Fruit fly (Drosophila melanogaster) whole organism, embryonic: Measurements from ENCODE around the gene CG34450.
A peak's percentile ranks its signal among the peaks of the same experiment; 100 is the strongest.

Experiments used
- Aef1 ChIP-seq: fragments of 200-800 bp; sonication (Bioruptor generic); IDR thresholded peaks from 3 replicates; pipeline ENCODE4 v1.3.6; 2022; ENCODE audit warnings: missing biosample characterization, missing genetic modification characterization
- Atf3 ChIP-seq: fragments of 200-800 bp; sonication (Bioruptor generic); optimal IDR thresholded peaks from 3 replicates; lab custom pipeline; 2016; ENCODE audit warnings: missing biosample characterization, missing genetic modification characterization
- CG10274 ChIP-seq: fragments of 200-800 bp; sonication (Bioruptor generic); optimal IDR thresholded peaks from 3 replicates; lab custom pipeline; 2017; ENCODE audit warnings: missing biosample characterization, mild to moderate bottlenecking, missing genetic modification characterization
- CG10462 ChIP-seq: fragments of 200-800 bp; sonication (Bioruptor generic); optimal IDR thresholded peaks from 2 replicates; lab custom pipeline; 2016; ENCODE audit warnings: missing biosample characterization, missing genetic modification characterization
- CG14014 ChIP-seq: fragments of 200-800 bp; sonication (Bioruptor generic); IDR thresholded peaks from 2 replicates; pipeline ENCODE4 v1.3.6; 2022; ENCODE audit warnings: missing biosample characterization, missing genetic modification characterization
- CG15073 ChIP-seq: fragments of 200-800 bp; sonication (Bioruptor generic); optimal IDR thresholded peaks from 2 replicates; lab custom pipeline; 2016; ENCODE audit warnings: missing biosample characterization, missing genetic modification characterization
- CG15269 ChIP-seq: fragments of 200-800 bp; sonication (Bioruptor generic); optimal IDR thresholded peaks from 2 replicates; lab custom pipeline; 2018; ENCODE audit warnings: missing biosample characterization, mild to moderate bottlenecking, missing genetic modification characterization, moderate library complexity
- CG1602 ChIP-seq: fragments of 200-800 bp; sonication (Bioruptor generic); optimal IDR thresholded peaks from 3 replicates; lab custom pipeline; 2016; ENCODE audit warnings: missing biosample characterization, missing genetic modification characterization
- CG1603 ChIP-seq: fragments of 200-800 bp; sonication (Bioruptor generic); optimal IDR thresholded peaks from 2 replicates; lab custom pipeline; 2019; ENCODE audit warnings: missing biosample characterization, mild to moderate bottlenecking, missing genetic modification characterization, moderate library complexity
- CG17361 ChIP-seq: fragments of 200-800 bp; sonication (Bioruptor generic); IDR thresholded peaks from 3 replicates; pipeline ENCODE4 v1.3.6; 2022; ENCODE audit warnings: missing biosample characterization, missing genetic modification characterization
- CG17385 ChIP-seq: fragments of 200-800 bp; sonication (Bioruptor generic); optimal IDR thresholded peaks from 3 replicates; lab custom pipeline; 2018; ENCODE audit warnings: missing biosample characterization, mild to moderate bottlenecking, missing genetic modification characterization
- CG2129 ChIP-seq: fragments of 200-800 bp; sonication (Bioruptor generic); IDR thresholded peaks from 2 replicates; pipeline ENCODE4 v1.3.6; 2022; ENCODE audit warnings: missing biosample characterization, missing genetic modification characterization; ENCODE audit not compliant: partially characterized antibody
- CG30020 ChIP-seq: fragments of 200-800 bp; optimal IDR thresholded peaks from 2 replicates; lab custom pipeline; 2019; ENCODE audit warnings: missing biosample characterization, mild to moderate bottlenecking, missing genetic modification characterization, moderate library complexity
- CG30431 ChIP-seq: fragments of 200-800 bp; sonication (Bioruptor generic); optimal IDR thresholded peaks from 2 replicates; lab custom pipeline; 2017; ENCODE audit warnings: missing biosample characterization, missing genetic modification characterization
- CG4360 ChIP-seq: fragments of 200-800 bp; sonication (Bioruptor generic); IDR thresholded peaks from 2 replicates; pipeline ENCODE4 v1.3.6; 2022; ENCODE audit warnings: missing biosample characterization, missing genetic modification characterization
- CG4617 ChIP-seq: fragments of 200-800 bp; sonication (Bioruptor generic); optimal IDR thresholded peaks from 3 replicates; lab custom pipeline; 2016; ENCODE audit warnings: missing biosample characterization, missing genetic modification characterization, borderline replicate concordance
- CG4854 ChIP-seq: fragments of 200-800 bp; sonication (Bioruptor generic); optimal IDR thresholded peaks from 2 replicates; lab custom pipeline; 2016; ENCODE audit warnings: missing biosample characterization, missing genetic modification characterization, inconsistent platforms
- CG6654 ChIP-seq: fragments of 200-800 bp; sonication (Bioruptor generic); optimal IDR thresholded peaks from 2 replicates; lab custom pipeline; 2017; ENCODE audit warnings: missing biosample characterization, mild to moderate bottlenecking, missing genetic modification characterization
- CG6689 ChIP-seq: fragments of 200-800 bp; sonication (Bioruptor generic); IDR thresholded peaks from 2 replicates; pipeline ENCODE4 v1.3.6; 2022; ENCODE audit warnings: missing biosample characterization, missing genetic modification characterization
- CG8388 ChIP-seq: fragments of 200-800 bp; sonication (Bioruptor generic); optimal IDR thresholded peaks from 2 replicates; lab custom pipeline; 2019; ENCODE audit warnings: missing biosample characterization, mild to moderate bottlenecking, missing genetic modification characterization, moderate library complexity
- CG9437 ChIP-seq: fragments of 200-800 bp; sonication (Bioruptor generic); optimal IDR thresholded peaks from 2 replicates; lab custom pipeline; 2018; ENCODE audit warnings: missing biosample characterization, mild to moderate bottlenecking, missing genetic modification characterization
- CG9727 ChIP-seq: fragments of 200-800 bp; sonication (Bioruptor generic); optimal IDR thresholded peaks from 3 replicates; lab custom pipeline; 2017; ENCODE audit warnings: missing biosample characterization, mild to moderate bottlenecking, missing genetic modification characterization
- Deaf1 ChIP-seq: fragments of 200-800 bp; optimal IDR thresholded peaks from 3 replicates; lab custom pipeline; 2019; ENCODE audit warnings: missing biosample characterization, mild to moderate bottlenecking, missing genetic modification characterization, moderate library complexity
- Fer3 ChIP-seq: fragments of 200-800 bp; sonication (Bioruptor generic); optimal IDR thresholded peaks from 2 replicates; lab custom pipeline; 2018; ENCODE audit warnings: missing biosample characterization, mild to moderate bottlenecking, missing genetic modification characterization, moderate library complexity
- Max ChIP-seq: fragments of 200-800 bp; sonication (Bioruptor generic); optimal IDR thresholded peaks from 2 replicates; lab custom pipeline; 2016; ENCODE audit warnings: missing biosample characterization, mild to moderate bottlenecking, missing genetic modification characterization
- NfI ChIP-seq: fragments of 200-800 bp; sonication (Bioruptor generic); optimal IDR thresholded peaks from 3 replicates; lab custom pipeline; 2018; ENCODE audit warnings: missing biosample characterization, mild to moderate bottlenecking, missing genetic modification characterization, moderate library complexity
- Rfx ChIP-seq: fragments of 200-800 bp; sonication (Bioruptor generic); IDR thresholded peaks from 2 replicates; pipeline ENCODE4 v1.3.6; 2022; ENCODE audit warnings: missing biosample characterization, missing genetic modification characterization
- Tbp ChIP-seq: fragments of >200 bp; optimal IDR thresholded peaks from 2 replicates; lab custom pipeline; 2018; ENCODE audit warnings: missing biosample characterization, missing genetic modification characterization
- Xbp1 ChIP-seq: fragments of 200-800 bp; sonication (Bioruptor generic); optimal IDR thresholded peaks from 3 replicates; lab custom pipeline; 2016; ENCODE audit warnings: missing biosample characterization, mild to moderate bottlenecking, missing genetic modification characterization
- ap ChIP-seq: fragments of 200-800 bp; sonication (Bioruptor generic); IDR thresholded peaks from 2 replicates; pipeline ENCODE4 v1.3.6; 2022; ENCODE audit warnings: missing biosample characterization, missing genetic modification characterization
- ara ChIP-seq: fragments of 200-800 bp; sonication (Bioruptor generic); IDR thresholded peaks from 2 replicates; pipeline ENCODE4 v1.3.6; 2022; ENCODE audit warnings: missing biosample characterization, missing genetic modification characterization
- chinmo ChIP-seq: fragments of 200-800 bp; sonication (Bioruptor generic); IDR thresholded peaks from 4 replicates; pipeline ENCODE4 v1.3.6; 2022; ENCODE audit warnings: missing biosample characterization, missing genetic modification characterization; ENCODE audit not compliant: partially characterized antibody
- dm ChIP-seq: fragments of 200-800 bp; sonication (Bioruptor generic); optimal IDR thresholded peaks from 3 replicates; lab custom pipeline; 2016; ENCODE audit warnings: missing biosample characterization, missing genetic modification characterization
- exex ChIP-seq: fragments of 200-800 bp; sonication (Bioruptor generic); optimal IDR thresholded peaks from 4 replicates; lab custom pipeline; 2018; ENCODE audit warnings: missing biosample characterization, mild to moderate bottlenecking, missing genetic modification characterization, moderate library complexity
- fu2 ChIP-seq: fragments of 200-800 bp; sonication (Bioruptor generic); optimal IDR thresholded peaks from 2 replicates; lab custom pipeline; 2016; ENCODE audit warnings: missing biosample characterization, missing genetic modification characterization
- gce ChIP-seq: fragments of 200-800 bp; sonication (Bioruptor generic); IDR thresholded peaks from 3 replicates; pipeline ENCODE4 v1.3.6; 2022; ENCODE audit warnings: missing biosample characterization, missing genetic modification characterization
- gcm ChIP-seq: fragments of 200-800 bp; sonication (Bioruptor generic); optimal IDR thresholded peaks from 2 replicates; lab custom pipeline; 2019; ENCODE audit warnings: missing biosample characterization, mild to moderate bottlenecking, missing genetic modification characterization, moderate library complexity
- gfzf ChIP-seq: fragments of 200-800 bp; sonication (Bioruptor generic); optimal IDR thresholded peaks from 2 replicates; lab custom pipeline; 2016; ENCODE audit warnings: missing biosample characterization, mild to moderate bottlenecking, missing genetic modification characterization, moderate library complexity
- gsb ChIP-seq: fragments of 200-800 bp; sonication (Bioruptor generic); IDR thresholded peaks from 2 replicates; pipeline ENCODE4 v1.3.6; 2022; ENCODE audit warnings: missing biosample characterization, missing genetic modification characterization
- ham ChIP-seq: fragments of 200-800 bp; sonication (Bioruptor generic); IDR thresholded peaks from 2 replicates; pipeline ENCODE4 v1.3.6; 2022; ENCODE audit warnings: missing biosample characterization, missing genetic modification characterization
- jing ChIP-seq: fragments of 200-800 bp; sonication (Bioruptor generic); optimal IDR thresholded peaks from 2 replicates; lab custom pipeline; 2018; ENCODE audit warnings: missing biosample characterization, mild to moderate bottlenecking, missing genetic modification characterization
- lbe ChIP-seq: fragments of 200-800 bp; sonication (Bioruptor generic); optimal IDR thresholded peaks from 2 replicates; lab custom pipeline; 2016; ENCODE audit warnings: missing biosample characterization, mild to moderate bottlenecking, missing genetic modification characterization
- mirr ChIP-seq: fragments of 200-800 bp; sonication (Bioruptor generic); optimal IDR thresholded peaks from 3 replicates; lab custom pipeline; 2018; ENCODE audit warnings: missing biosample characterization, mild to moderate bottlenecking, missing genetic modification characterization
- nmo ChIP-seq: fragments of 200-800 bp; sonication (Bioruptor generic); optimal IDR thresholded peaks from 2 replicates; lab custom pipeline; 2018; ENCODE audit warnings: missing biosample characterization, mild to moderate bottlenecking, missing genetic modification characterization, moderate library complexity
- pzg ChIP-seq: fragments of 200-800 bp; sonication (Bioruptor generic); optimal IDR thresholded peaks from 3 replicates; lab custom pipeline; 2018; ENCODE audit warnings: missing biosample characterization, mild to moderate bottlenecking, missing genetic modification characterization, moderate library complexity
- run ChIP-seq: fragments of 200-800 bp; sonication (Bioruptor generic); optimal IDR thresholded peaks from 3 replicates; lab custom pipeline; 2018; ENCODE audit warnings: missing biosample characterization, mild to moderate bottlenecking, missing genetic modification characterization
- seq ChIP-seq: fragments of 200-800 bp; sonication (Bioruptor generic); IDR thresholded peaks from 2 replicates; pipeline ENCODE4 v1.3.6; 2022; ENCODE audit warnings: missing biosample characterization, missing genetic modification characterization
- so ChIP-seq: fragments of 200-800 bp; sonication (Bioruptor generic); IDR thresholded peaks from 3 replicates; pipeline ENCODE4 v1.3.6; 2022; ENCODE audit warnings: missing biosample characterization, missing genetic modification characterization

The CG34450 gene

DNA sequence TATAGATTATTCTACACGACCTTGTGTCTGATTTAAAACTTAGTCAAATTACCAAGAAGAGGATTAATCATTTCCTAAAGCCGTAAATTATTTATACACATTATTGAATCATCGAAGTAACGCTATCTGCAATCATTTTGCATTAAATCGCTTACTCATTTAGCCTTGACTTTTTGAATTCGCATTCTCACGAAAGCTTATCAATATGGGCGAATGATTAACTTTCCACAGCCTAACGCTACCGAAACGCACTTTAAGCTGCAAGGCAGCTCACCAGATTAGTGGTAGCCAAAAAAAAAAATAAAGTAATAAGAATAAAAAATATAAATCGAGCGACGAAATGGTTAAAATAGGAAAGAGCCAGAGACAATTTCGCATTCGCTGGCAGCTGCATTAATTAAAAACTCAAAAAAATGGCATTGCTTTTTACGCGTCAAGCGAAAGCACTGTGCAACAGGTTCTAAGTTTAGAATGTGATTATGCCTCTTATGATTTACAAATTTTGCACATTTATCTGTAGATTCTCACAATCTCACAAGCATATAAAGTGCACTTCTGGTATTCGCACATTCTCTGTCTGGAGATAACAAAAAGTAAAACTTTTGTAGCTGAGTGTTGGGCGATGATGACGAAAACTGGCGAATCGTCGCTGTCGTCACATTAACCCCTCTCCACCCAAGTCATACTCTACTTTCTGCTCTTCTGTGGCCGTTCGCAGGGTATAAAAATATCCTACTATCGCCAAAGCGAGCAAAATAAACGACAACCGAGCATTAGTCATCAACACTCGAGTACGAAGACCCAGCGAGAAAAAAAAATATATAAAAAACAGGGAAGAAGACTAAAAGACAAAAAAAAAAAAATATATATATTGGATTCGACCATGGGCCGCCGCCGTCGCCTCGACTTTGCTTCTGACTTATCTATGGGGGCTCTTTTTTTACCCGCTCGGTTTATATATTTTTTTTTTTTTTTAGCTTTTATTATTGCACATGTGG lies 13.5 kb upstream of the CG34450 start (continued):
- TF ChIP-seq Xbp1 (GFP tag; lab: Kevin White, UChicago): peak; percentile 58
- peak; percentile 64 for TF ChIP-seq gsb (GFP tag; lab: Robert Waterston, UW)
- no peak for TF ChIP-seq ap (GFP tag; lab: Robert Waterston, UW)
- TF ChIP-seq Aef1 (GFP tag; lab: Robert Waterston, UW): peak; percentile 71; the same call in 2 of the 3 replicates
- TF ChIP-seq CG10462 (GFP tag; lab: Kevin White, UChicago): no peak
- TF ChIP-seq pzg (GFP tag; lab: Kevin White, UChicago): no peak
- TF ChIP-seq ara: peak; percentile 54
- TF ChIP-seq chinmo (GFP tag; lab: Robert Waterston, UW): peak; percentile 59; the same call in 2 of the 4 replicates
- TF ChIP-seq CG15073 (GFP tag; lab: Kevin White, UChicago): no peak
- TF ChIP-seq exex (tag; lab: Kevin White, UChicago): no peak
- no peak for TF ChIP-seq CG8388 (GFP tag; lab: Kevin White, UChicago)
- TF ChIP-seq CG4360 (GFP tag; lab: Robert Waterston, UW): no peak
- peak; percentile 78 for TF ChIP-seq CG6689 (GFP tag; lab: Robert Waterston, UW)
- peak; percentile 89 for TF ChIP-seq lbe (GFP tag; lab: Kevin White, UChicago)
- TF ChIP-seq Rfx (GFP tag; lab: Robert Waterston, UW): peak; percentile 85
- 0 out of 3 replicates have a peak, but pooled peaks have one; percentile 16 for TF ChIP-seq gce (GFP tag; lab: Robert Waterston, UW)
- TF ChIP-seq Fer3 (tag; lab: Kevin White, UChicago): peak; percentile 76
- TF ChIP-seq gfzf (GFP tag; lab: Kevin White, UChicago): no peak
- peak; percentile 66 for TF ChIP-seq CG17385 (GFP tag; lab: Kevin White, UChicago)
- peak; percentile 75 for TF ChIP-seq NfI (GFP tag; lab: Kevin White, UChicago)
- TF ChIP-seq so (GFP tag; lab: Robert Waterston, UW): peak; percentile 74
- TF ChIP-seq CG17361 (GFP tag; lab: Robert Waterston, UW): no peak
- TF ChIP-seq nmo (GFP tag; lab: Kevin White, UChicago): peak; percentile 27
- peak; percentile 39 for TF ChIP-seq CG6654
- no peak for TF ChIP-seq ham (GFP tag; lab: Robert Waterston, UW)
- TF ChIP-seq Deaf1 (tag; lab: Kevin White, UChicago): peak; percentile 30
- TF ChIP-seq run (tag; lab: Kevin White, UChicago): no peak
- no peak for TF ChIP-seq CG2129 (GFP tag; lab: Robert Waterston, UW)
- TF ChIP-seq jing (GFP tag; lab: Kevin White, UChicago): peak; percentile 20
- TF ChIP-seq mirr (GFP tag; lab: Kevin White, UChicago): peak; percentile 21
- peak; percentile 11 for TF ChIP-seq CG30431
- no peak for TF ChIP-seq CG9437 (GFP tag; lab: Kevin White, UChicago)
- peak; percentile 14 for TF ChIP-seq CG1602 (GFP tag; lab: Kevin White, UChicago)
- peak; percentile 80 for TF ChIP-seq seq (GFP tag; lab: Robert Waterston, UW)
- peak; percentile 47 for TF ChIP-seq fu2
- peak; percentile 31 for TF ChIP-seq CG9727 (GFP tag; lab: Kevin White, UChicago)
- TF ChIP-seq CG4854 (GFP tag; lab: Kevin White, UChicago): peak; percentile 48
- peak; percentile 61 for TF ChIP-seq CG1603 (tag; lab: Kevin White, UChicago)
- peak; percentile 90 for TF ChIP-seq CG14014 (GFP tag; lab: Robert Waterston, UW)
- TF ChIP-seq CG15269 (tag; lab: Kevin White, UChicago): peak; percentile 79
- TF ChIP-seq CG10274: peak; percentile 45
- peak; percentile 19 for TF ChIP-seq Max
- TF ChIP-seq CG30020 (tag; lab: Kevin White, UChicago): no peak
- no peak for TF ChIP-seq gcm
- TF ChIP-seq Tbp: no peak
- no peak for TF ChIP-seq dm (GFP tag; lab: Kevin White, UChicago)
- no peak for TF ChIP-seq CG4617 (GFP tag; lab: Kevin White, UChicago)
- TF ChIP-seq Atf3: peak; percentile 11
